Worm (Caenorhabditis elegans) whole organism, L2 larva: ENCODE results near the gene C45B11.9.

Experiments
- elt-1 ChIP-seq: fragments of 150-350 bp; optimal IDR thresholded peaks from 2 replicates; lab custom pipeline; 2014; ENCODE audit warnings: missing biosample characterization, missing genetic modification characterization
- lsy-2 ChIP-seq, 2 experiments: fragments of 150-350 bp in 1 of 2; sonication (generic microtip) in 1 of 2; optimal IDR thresholded peaks; 2 replicates each; lab custom pipeline; 2014 to 2017; ENCODE audit warnings: missing biosample characterization in 2 of 2, missing genetic modification characterization in 2 of 2
- mab-5 ChIP-seq: fragments of 150-350 bp; optimal IDR thresholded peaks from 2 replicates; lab custom pipeline; 2014; ENCODE audit warnings: missing biosample characterization, missing genetic modification characterization
- nhr-77 ChIP-seq: fragments of 150-350 bp; optimal IDR thresholded peaks from 2 replicates; lab custom pipeline; 2014; ENCODE audit warnings: missing biosample characterization, missing genetic modification characterization
- unc-62 ChIP-seq: fragments of 150-350 bp; optimal IDR thresholded peaks from 2 replicates; lab custom pipeline; 2014; ENCODE audit warnings: missing biosample characterization, missing genetic modification reagents, missing genetic modification characterization
- zag-1 ChIP-seq: fragments of 150-350 bp; optimal IDR thresholded peaks from 2 replicates; lab custom pipeline; 2014; ENCODE audit warnings: missing biosample characterization, missing genetic modification characterization

DNA sequence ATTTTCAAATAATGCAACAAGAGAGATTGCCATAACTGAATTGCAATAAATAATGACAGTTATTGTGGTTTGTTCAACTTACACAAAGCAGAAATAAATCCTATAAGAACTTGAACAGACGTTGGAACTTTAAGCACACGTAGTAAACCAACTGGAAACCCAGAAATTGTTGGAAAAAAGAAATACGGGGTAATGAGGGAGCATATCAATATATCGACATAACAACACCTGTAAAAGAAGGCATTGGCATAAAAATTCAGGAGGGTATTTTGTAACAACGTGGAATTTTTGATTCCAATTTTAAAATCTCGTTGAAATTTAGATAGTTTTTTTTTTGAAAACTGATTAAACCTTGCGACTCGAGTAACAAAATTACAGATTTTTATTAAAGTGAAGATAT is 16.4 kb downstream of the C45B11.9 start:
- TF ChIP-seq nhr-77 (no peak), zag-1 (no peak), mab-5 (tag; lab: Kevin White, UChicago) (no peak), elt-1 (tag; lab: Kevin White, UChicago) (no peak), unc-62 (GFP tag; lab: Kevin White, UChicago) (no peak), lsy-2 (tag; optimal IDR thresholded peaks at IDR 0.05; lab: Kevin White, UChicago) (no peak)
